Worm (Caenorhabditis elegans) whole organism, L1 larva: ENCODE results near the gene srh-1.

ENCODE experiments used
- C04F5.9 ChIP-seq: sonication (generic microtip); optimal IDR thresholded peaks from 2 replicates; lab custom pipeline; 2016; ENCODE audit warnings: missing genetic modification characterization, missing compliant biosample characterization
- F16B12.6 ChIP-seq: fragments of 150-350 bp; optimal IDR thresholded peaks from 2 replicates; lab custom pipeline; 2014; ENCODE audit warnings: missing biosample characterization, missing genetic modification characterization
- Y116A8C.19 ChIP-seq: sonication (generic microtip); optimal IDR thresholded peaks from 2 replicates; lab custom pipeline; 2016; ENCODE audit warnings: missing compliant biosample characterization, missing genetic modification characterization, borderline replicate concordance
- aha-1 ChIP-seq: fragments of 150-350 bp; optimal IDR thresholded peaks from 2 replicates; lab custom pipeline; 2014; ENCODE audit warnings: missing biosample characterization, missing genetic modification characterization
- alr-1 ChIP-seq: fragments of 200-800 bp; sonication (Bioruptor generic); optimal IDR thresholded peaks from 2 replicates; lab custom pipeline; 2018; ENCODE audit warnings: borderline replicate concordance, mild to moderate bottlenecking, missing genetic modification characterization, missing compliant biosample characterization
- ceh-8 ChIP-seq: fragments of 200-800 bp; sonication (Bioruptor generic); optimal IDR thresholded peaks from 2 replicates; lab custom pipeline; 2018; ENCODE audit warnings: mild to moderate bottlenecking, missing genetic modification characterization, moderate library complexity, missing compliant biosample characterization
- ceh-82 ChIP-seq, 3 experiments: fragments of 150-350 bp in 1 of 3; sonication (generic microtip) in 2 of 3; optimal IDR thresholded peaks; 2 replicates each; lab custom pipeline; 2014 to 2017; ENCODE audit warnings: missing biosample characterization in 3 of 3, missing genetic modification characterization in 3 of 3
- ceh-88 ChIP-seq: fragments of 200-800 bp; sonication (Bioruptor generic); IDR thresholded peaks from 2 replicates; pipeline ENCODE4 v1.3.6; 2022; ENCODE audit warnings: missing genetic modification characterization, missing compliant biosample characterization
- ceh-90 ChIP-seq: sonication (generic microtip); optimal IDR thresholded peaks from 2 replicates; lab custom pipeline; 2016; ENCODE audit warnings: missing genetic modification characterization, missing compliant biosample characterization
- ces-1 ChIP-seq: fragments of 150-350 bp; optimal IDR thresholded peaks from 2 replicates; lab custom pipeline; 2014; ENCODE audit warnings: missing biosample characterization, missing genetic modification reagents, missing genetic modification characterization
- dsc-1 ChIP-seq: sonication (generic microtip); optimal IDR thresholded peaks from 2 replicates; lab custom pipeline; 2016; ENCODE audit warnings: mild to moderate bottlenecking, missing genetic modification characterization, missing compliant biosample characterization
- efl-1 ChIP-seq, 4 experiments: fragments of 150-350 bp; optimal IDR thresholded peaks in 3 of 4; peaks in 1 of 4; 1 replicate in 1 of 4; 2 replicates in 3 of 4; lab custom pipeline; 2014; ENCODE audit warnings: missing biosample characterization in 2 of 4, missing genetic modification characterization in 2 of 4, missing genetic modification reagents in 2 of 4
- efl-3 ChIP-seq: fragments of 200-800 bp; sonication (Bioruptor generic); optimal IDR thresholded peaks from 2 replicates; lab custom pipeline; 2018; ENCODE audit warnings: mild to moderate bottlenecking, missing genetic modification characterization, missing compliant biosample characterization
- egl-27 ChIP-seq, 2 experiments: fragments of 150-350 bp in 1 of 2; sonication (generic microtip); optimal IDR thresholded peaks; 3 replicates each; lab custom pipeline; 2017 to 2018; ENCODE audit warnings: missing biosample characterization in 2 of 2, missing genetic modification characterization in 2 of 2, missing genetic modification reagents in 2 of 2
- elt-2 ChIP-seq: sonication (generic microtip); optimal IDR thresholded peaks from 2 replicates; lab custom pipeline; 2016; ENCODE audit warnings: missing genetic modification characterization, mild to moderate bottlenecking, inconsistent platforms, missing compliant biosample characterization, missing genetic modification reagents
- elt-3 ChIP-seq, 6 experiments: fragments of 150-350 bp in 1 of 6; sonication (generic microtip); optimal IDR thresholded peaks; 2 replicates each; lab custom pipeline; 2017 to 2018; ENCODE audit warnings: missing biosample characterization in 6 of 6, missing genetic modification characterization in 6 of 6, inconsistent platforms in 1 of 6
- ets-5 ChIP-seq: fragments of 200-800 bp; sonication (Bioruptor generic); IDR thresholded peaks from 2 replicates; pipeline ENCODE4 v1.3.6; 2022; ENCODE audit warnings: missing genetic modification characterization, missing compliant biosample characterization
- fkh-10 ChIP-seq: sonication (generic microtip); optimal IDR thresholded peaks from 2 replicates; lab custom pipeline; 2017; ENCODE audit warnings: missing biosample characterization, missing genetic modification reagents, missing genetic modification characterization
- fkh-4 ChIP-seq: sonication (generic microtip); optimal IDR thresholded peaks from 2 replicates; lab custom pipeline; 2016; ENCODE audit warnings: missing compliant biosample characterization, missing genetic modification characterization, borderline replicate concordance
- hlh-17 ChIP-seq: fragments of 200-800 bp; sonication (Bioruptor generic); optimal IDR thresholded peaks from 2 replicates; lab custom pipeline; 2018; ENCODE audit warnings: missing genetic modification characterization, mild to moderate bottlenecking, missing compliant biosample characterization, moderate library complexity, borderline replicate concordance
- hlh-4 ChIP-seq: sonication (generic microtip); optimal IDR thresholded peaks from 2 replicates; lab custom pipeline; 2016; ENCODE audit warnings: mild to moderate bottlenecking, missing genetic modification characterization, missing compliant biosample characterization
- irx-1 ChIP-seq: sonication (generic microtip); optimal IDR thresholded peaks from 2 replicates; lab custom pipeline; 2016; ENCODE audit warnings: missing genetic modification characterization, missing compliant biosample characterization
- lin-35 ChIP-seq, 2 experiments: fragments of 150-350 bp; optimal IDR thresholded peaks; 2 replicates each; lab custom pipeline; 2014; ENCODE audit warnings: missing biosample characterization in 2 of 2, missing genetic modification characterization in 2 of 2, missing genetic modification reagents in 2 of 2
- lin-39 ChIP-seq: fragments of 150-350 bp; optimal IDR thresholded peaks from 2 replicates; lab custom pipeline; 2014; ENCODE audit warnings: missing biosample characterization, missing genetic modification reagents, missing genetic modification characterization
- lsy-2 ChIP-seq, 2 experiments: fragments of 150-350 bp; optimal IDR thresholded peaks; 2 replicates each; lab custom pipeline; 2014; ENCODE audit warnings: missing biosample characterization in 2 of 2, missing genetic modification characterization in 2 of 2
- mab-9 ChIP-seq: fragments of 200-800 bp; sonication (Bioruptor generic); IDR thresholded peaks from 2 replicates; pipeline ENCODE4 v1.3.6; 2022; ENCODE audit warnings: missing genetic modification reagents, missing genetic modification characterization, missing compliant biosample characterization
- mdl-1 ChIP-seq, 2 experiments: fragments of 150-350 bp; optimal IDR thresholded peaks; 2 replicates each; lab custom pipeline; 2014 to 2017; ENCODE audit warnings: missing biosample characterization in 2 of 2, missing genetic modification characterization in 2 of 2, inconsistent platforms in 1 of 2
- mep-1 ChIP-seq: fragments of 150-350 bp; optimal IDR thresholded peaks from 2 replicates; lab custom pipeline; 2014; ENCODE audit warnings: missing biosample characterization, missing genetic modification characterization
- nhr-11 ChIP-seq: fragments of 150-350 bp; optimal IDR thresholded peaks from 2 replicates; lab custom pipeline; 2014; ENCODE audit warnings: missing biosample characterization, missing genetic modification characterization
- nhr-28 ChIP-seq: fragments of 150-350 bp; optimal IDR thresholded peaks from 2 replicates; lab custom pipeline; 2014; ENCODE audit warnings: missing biosample characterization, missing genetic modification characterization
- nhr-47 ChIP-seq: sonication (generic microtip); optimal IDR thresholded peaks from 2 replicates; lab custom pipeline; 2016; ENCODE audit warnings: mild to moderate bottlenecking, missing genetic modification characterization, moderate library complexity, missing compliant biosample characterization
- nhr-71 ChIP-seq: sonication (generic microtip); optimal IDR thresholded peaks from 2 replicates; lab custom pipeline; 2016; ENCODE audit warnings: mild to moderate bottlenecking, missing genetic modification characterization, moderate library complexity, missing compliant biosample characterization
- nhr-76 ChIP-seq: sonication (generic microtip); optimal IDR thresholded peaks from 2 replicates; lab custom pipeline; 2017; ENCODE audit warnings: missing biosample characterization, missing genetic modification characterization
- nhr-77 ChIP-seq: fragments of 150-350 bp; optimal IDR thresholded peaks from 2 replicates; lab custom pipeline; 2014; ENCODE audit warnings: missing biosample characterization, missing genetic modification characterization
- nhr-85 ChIP-seq: sonication (generic microtip); peaks from one replicate; lab custom pipeline; 2016; ENCODE audit warnings: missing genetic modification characterization, inconsistent platforms, missing compliant biosample characterization
- pax-3 ChIP-seq: fragments of 200-800 bp; sonication (Bioruptor generic); optimal IDR thresholded peaks from 2 replicates; lab custom pipeline; 2018; ENCODE audit warnings: mild to moderate bottlenecking, missing genetic modification characterization, moderate library complexity, missing compliant biosample characterization
- rnt-1 ChIP-seq: sonication (generic microtip); optimal IDR thresholded peaks from 2 replicates; lab custom pipeline; 2016; ENCODE audit warnings: mild to moderate bottlenecking, missing genetic modification characterization, moderate library complexity, missing compliant biosample characterization
- snpc-4 ChIP-seq: fragments of 150-350 bp; optimal IDR thresholded peaks from 2 replicates; lab custom pipeline; 2014; ENCODE audit warnings: missing biosample characterization, missing genetic modification characterization
- snu-23 ChIP-seq: sonication (generic microtip); optimal IDR thresholded peaks from 2 replicates; lab custom pipeline; 2016; ENCODE audit warnings: missing genetic modification characterization, missing compliant biosample characterization
- swsn-7 ChIP-seq: sonication (generic microtip); optimal IDR thresholded peaks from 2 replicates; lab custom pipeline; 2016; ENCODE audit warnings: missing genetic modification characterization, missing compliant biosample characterization
- tlp-1 ChIP-seq: fragments of 150-350 bp; optimal IDR thresholded peaks from 2 replicates; lab custom pipeline; 2014; ENCODE audit warnings: missing biosample characterization, missing genetic modification characterization
- unc-30 ChIP-seq: sonication (generic microtip); optimal IDR thresholded peaks from 2 replicates; lab custom pipeline; 2017; ENCODE audit warnings: missing biosample characterization, missing genetic modification characterization
- unc-62 ChIP-seq: fragments of 150-350 bp; optimal IDR thresholded peaks from 2 replicates; lab custom pipeline; 2014; ENCODE audit warnings: missing biosample characterization, missing genetic modification reagents, missing genetic modification characterization
- unc-86 ChIP-seq: sonication (generic microtip); optimal IDR thresholded peaks from 2 replicates; lab custom pipeline; 2016; ENCODE audit warnings: missing genetic modification characterization, missing compliant biosample characterization
- unc-98 ChIP-seq: fragments of 200-800 bp; sonication (Bioruptor generic); IDR thresholded peaks from 2 replicates; pipeline ENCODE4 v1.3.6; 2022; ENCODE audit warnings: missing genetic modification characterization, missing compliant biosample characterization
- zag-1 ChIP-seq: fragments of 150-350 bp; optimal IDR thresholded peaks from 2 replicates; lab custom pipeline; 2014; ENCODE audit warnings: missing biosample characterization, missing genetic modification characterization
- zip-4 ChIP-seq: fragments of 200-800 bp; sonication (Bioruptor generic); optimal IDR thresholded peaks from 2 replicates; lab custom pipeline; 2018; ENCODE audit warnings: mild to moderate bottlenecking, missing genetic modification characterization, moderate library complexity, missing compliant biosample characterization
- ztf-11 ChIP-seq, 2 experiments: sonication (generic microtip); optimal IDR thresholded peaks; 2 replicates each; lab custom pipeline; 2016 to 2017; ENCODE audit warnings: missing genetic modification characterization in 2 of 2, missing biosample characterization in 1 of 2, missing compliant biosample characterization in 1 of 2
- ztf-4 ChIP-seq: fragments of 150-350 bp; optimal IDR thresholded peaks from 2 replicates; lab custom pipeline; 2014; ENCODE audit warnings: missing biosample characterization, missing genetic modification characterization

srh-1 gene

ce11 chrV:11531831-11532534 is 46.3 kb downstream of the srh-1 start (continued):
- TF ChIP-seq lin-39 = peak; percentile 44
- TF ChIP-seq hlh-17 (GFP tag; lab: Kevin White, UChicago) = no peak
- TF ChIP-seq swsn-7 (tag; lab: Kevin White, UChicago) = peak; percentile 81
- TF ChIP-seq zag-1 = no peak
- no peak for TF ChIP-seq tlp-1 (tag; lab: Kevin White, UChicago)
- peak in 1 of 3 experiments; percentile 50 for TF ChIP-seq ceh-82 (tag; optimal IDR thresholded peaks at IDR 0.05; lab: Kevin White, UChicago)
- no peak for TF ChIP-seq ets-5
- TF ChIP-seq nhr-11 (tag; lab: Kevin White, UChicago) = peak; percentile 30
- peak; percentile 54 for TF ChIP-seq irx-1
- peak; percentile 76 for TF ChIP-seq nhr-47 (tag; lab: Kevin White, UChicago)
- TF ChIP-seq hlh-4 (tag; lab: Kevin White, UChicago) = no peak
- TF ChIP-seq efl-3 (GFP tag; lab: Kevin White, UChicago) = no peak
- TF ChIP-seq elt-3 (tag; optimal IDR thresholded peaks at IDR 0.05; lab: Kevin White, UChicago) = peak in 5 of 6 experiments; percentile 23 to 82 (median 69)
- no peak for TF ChIP-seq F16B12.6 (tag; lab: Kevin White, UChicago)
- peak; percentile 97 for TF ChIP-seq nhr-71
- peak; percentile 79 for TF ChIP-seq nhr-77
- TF ChIP-seq dsc-1 = peak; percentile 97
- no peak for TF ChIP-seq nhr-28 (tag; lab: Kevin White, UChicago)
- peak; percentile 99 for TF ChIP-seq nhr-85
- TF ChIP-seq Y116A8C.19 (tag; lab: Kevin White, UChicago) = no peak
- peak; percentile 2 for TF ChIP-seq C04F5.9 (tag; lab: Kevin White, UChicago)
- TF ChIP-seq ztf-11 (tag; optimal IDR thresholded peaks at IDR 0.05; lab: Kevin White, UChicago) = peak in 1 of 2 experiments; percentile 13
- TF ChIP-seq mab-9 (GFP tag; lab: Robert Waterston, UW) = no peak
- no peak for TF ChIP-seq unc-86 (tag; lab: Kevin White, UChicago)
- TF ChIP-seq efl-1 (optimal IDR thresholded peaks at IDR 0.05; lab: Kevin White, UChicago) = peak; percentile 56 to 57
- TF ChIP-seq efl-1 (GFP tag; optimal IDR thresholded peaks at IDR 0.05 in 1 of 2; lab: Kevin White, UChicago) = peak; percentile 26 to 95
- no peak for TF ChIP-seq nhr-76 (tag; lab: Kevin White, UChicago)
- no peak for TF ChIP-seq zip-4 (GFP tag; lab: Kevin White, UChicago)
- peak; percentile 94 for TF ChIP-seq snu-23 (GFP tag; lab: Kevin White, UChicago)
- no peak for TF ChIP-seq alr-1 (tag; lab: Kevin White, UChicago)
- TF ChIP-seq fkh-10 (GFP tag; lab: Kevin White, UChicago) = no peak
- TF ChIP-seq egl-27 (tag; optimal IDR thresholded peaks at IDR 0.05; lab: Kevin White, UChicago) = peak; percentile 80 to 84
- TF ChIP-seq aha-1 = no peak

ce11 chrV:11532535-11532853 is 46.8 kb downstream of the srh-1 start:
- TF ChIP-seq unc-62 (GFP tag; lab: Kevin White, UChicago) (no peak), fkh-4 (no peak), ces-1 (no peak), pax-3 (tag; lab: Kevin White, UChicago) (no peak), snpc-4 (tag; lab: Kevin White, UChicago) (no peak), ceh-90 (tag; lab: Kevin White, UChicago) (no peak), dsc-1 (no peak), ztf-4 (tag; lab: Kevin White, UChicago) (no peak), F16B12.6 (tag; lab: Kevin White, UChicago) (no peak)
- TF ChIP-seq, all 84 proteins: peak for 0

- TF ChIP-seq unc-30 (no peak), rnt-1 (peak; percentile 41), swsn-7 (tag; lab: Kevin White, UChicago) (peak; percentile 9), mdl-1 (tag; optimal IDR thresholded peaks at IDR 0.05; lab: Kevin White, UChicago) (peak in 1 of 2 experiments; percentile 57), ceh-8 (no peak), lsy-2 (tag; optimal IDR thresholded peaks at IDR 0.05; lab: Kevin White, UChicago) (peak in 1 of 2 experiments; percentile 50), zip-4 (GFP tag; lab: Kevin White, UChicago) (no peak), nhr-47 (tag; lab: Kevin White, UChicago) (no peak), lin-35 (GFP tag; optimal IDR thresholded peaks at IDR 0.05; lab: Kevin White, UChicago) (peak in 1 of 2 experiments; percentile 31), ceh-88 (GFP tag; lab: Robert Waterston, UW) (no peak), elt-2 (no peak), nhr-85 (peak; percentile 99), mep-1 (peak; percentile 1), unc-98 (GFP tag; lab: Robert Waterston, UW) (no peak), egl-27 (tag; optimal IDR thresholded peaks at IDR 0.05; lab: Kevin White, UChicago) (peak in 1 of 2 experiments; percentile 58)
These were observed 47.3 kb downstream of the srh-1 start for ce11 chrV:11532964-11533363.
